Worm (Caenorhabditis elegans) whole organism, midembryonic: ENCODE results near the gene scl-6.
A peak's percentile ranks its signal among the peaks of the same experiment; 100 is the strongest.

Experiments used
- T22C8.4 ChIP-seq: fragments of 200-800 bp; sonication (Bioruptor generic); IDR thresholded peaks from 2 replicates; pipeline ENCODE4 v1.3.6; 2022; ENCODE audit warnings: missing genetic modification characterization, missing compliant biosample characterization
- cog-1 ChIP-seq: sonication (generic microtip); optimal IDR thresholded peaks from 2 replicates; lab custom pipeline; 2016; ENCODE audit warnings: missing genetic modification characterization, missing compliant biosample characterization
- flt-1 ChIP-seq: fragments of 200-800 bp; sonication (Bioruptor generic); IDR thresholded peaks from 2 replicates; pipeline ENCODE4 v1.3.6; 2022; ENCODE audit warnings: missing genetic modification characterization, missing compliant biosample characterization
- klf-2 ChIP-seq: fragments of 200-800 bp; sonication (Bioruptor generic); conservative IDR thresholded peaks from 2 replicates; pipeline ENCODE4 v1.3.6; 2022; ENCODE audit warnings: missing genetic modification reagents, missing genetic modification characterization, missing compliant biosample characterization
- med-1 ChIP-seq: sonication (generic microtip); optimal IDR thresholded peaks from 2 replicates; lab custom pipeline; 2017; ENCODE audit warnings: missing genetic modification characterization, mild to moderate bottlenecking, missing compliant biosample characterization, antibody characterized with exemption, missing genetic modification reagents; ENCODE audit not compliant: insufficient read depth
- ref-1 ChIP-seq: fragments of 200-800 bp; sonication (Bioruptor generic); conservative IDR thresholded peaks from 2 replicates; pipeline ENCODE4 v1.3.6; 2022; ENCODE audit warnings: missing genetic modification reagents, missing genetic modification characterization, missing compliant biosample characterization
- tab-1 ChIP-seq: fragments of 200-800 bp; sonication (Bioruptor generic); IDR thresholded peaks from 2 replicates; pipeline ENCODE4 v1.3.6; 2022; ENCODE audit warnings: missing genetic modification characterization, missing compliant biosample characterization
- ztf-23 ChIP-seq: fragments of 200-800 bp; sonication (Bioruptor generic); IDR thresholded peaks from 2 replicates; pipeline ENCODE4 v1.3.6; 2022; ENCODE audit warnings: missing genetic modification reagents, missing genetic modification characterization, missing compliant biosample characterization
- ztf-29 ChIP-seq: fragments of 200-800 bp; sonication (Bioruptor generic); IDR thresholded peaks from 2 replicates; pipeline ENCODE4 v1.3.6; 2022; ENCODE audit warnings: missing genetic modification reagents, missing genetic modification characterization, missing compliant biosample characterization

Gene scl-6

DNA sequence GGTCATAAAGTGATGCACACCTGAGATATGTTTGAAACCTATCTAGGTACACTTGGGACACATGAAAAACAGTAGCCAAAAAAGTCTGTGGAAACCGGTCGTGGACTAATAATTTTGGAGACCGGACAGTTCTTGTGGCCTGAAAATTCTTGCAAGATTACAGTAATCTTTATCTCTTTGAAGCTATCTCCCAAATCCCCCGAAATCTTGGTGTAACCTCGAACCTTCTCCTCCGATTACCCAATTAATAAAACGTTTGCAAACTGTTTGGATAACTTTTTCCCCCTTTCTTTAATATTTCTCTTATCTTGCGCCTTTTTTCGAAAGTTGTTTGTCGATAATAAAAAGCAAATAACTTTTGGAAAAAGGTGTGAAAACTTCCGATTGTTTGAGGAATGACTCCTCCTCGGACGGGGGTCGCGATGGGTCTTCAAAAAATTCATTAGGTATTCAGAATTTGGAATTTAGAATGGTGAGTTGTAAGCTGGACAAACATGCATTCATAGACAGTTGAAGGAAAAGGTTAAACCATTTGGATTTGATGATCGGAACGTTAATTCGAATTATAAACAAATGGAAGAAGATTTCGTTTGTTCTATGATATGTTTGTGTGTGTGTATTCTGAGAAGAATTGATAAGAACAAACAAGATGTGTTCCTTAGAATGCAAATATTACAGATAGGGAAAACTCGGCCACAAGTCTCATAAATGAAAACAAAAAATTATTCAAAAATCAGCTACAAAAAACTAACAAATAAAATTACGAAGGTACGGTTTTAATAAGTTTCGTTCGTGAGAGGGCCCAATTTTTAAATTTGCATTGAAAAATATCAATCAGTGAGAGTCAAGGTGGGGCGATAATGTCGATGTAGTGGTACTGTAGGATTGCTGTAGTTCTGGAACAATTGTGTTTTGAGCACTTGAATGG, 14.5 kb downstream of the scl-6 start:
- TF ChIP-seq cog-1, result no peak
- no peak for TF ChIP-seq flt-1
- no peak for TF ChIP-seq klf-2 (GFP tag; lab: Robert Waterston, UW)
- TF ChIP-seq T22C8.4 (GFP tag; lab: Robert Waterston, UW), result no peak
- TF ChIP-seq ztf-23 (GFP tag; lab: Robert Waterston, UW), result no peak
- no peak for TF ChIP-seq tab-1 (GFP tag; lab: Robert Waterston, UW)
- TF ChIP-seq ztf-29, result no peak
- no peak for TF ChIP-seq ref-1 (GFP tag; lab: Robert Waterston, UW)
- no peak for TF ChIP-seq med-1

DNA sequence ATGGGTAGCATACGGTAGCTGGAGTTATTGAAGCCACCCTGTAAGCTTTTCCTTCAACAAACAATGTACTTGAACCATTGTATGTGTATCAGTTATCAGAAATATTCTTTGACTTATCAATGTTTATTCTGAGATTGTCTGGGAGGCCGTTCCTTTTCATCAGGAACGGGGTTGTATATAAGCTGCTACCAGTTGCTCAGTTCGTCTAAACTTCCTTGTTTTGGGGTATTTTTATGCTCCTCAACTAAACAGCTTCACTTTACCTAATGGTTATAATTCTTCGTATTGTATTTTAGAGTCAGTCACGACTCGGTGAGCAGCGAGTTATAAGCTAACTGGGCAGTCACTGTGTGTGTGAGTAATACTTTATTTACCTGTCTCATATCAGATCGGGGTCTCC, 17.1 kb downstream of the scl-6 start:
- no peak for TF ChIP-seq flt-1
- TF ChIP-seq klf-2 (GFP tag; lab: Robert Waterston, UW), result no peak
- no peak for TF ChIP-seq tab-1 (GFP tag; lab: Robert Waterston, UW)
- TF ChIP-seq ref-1 (GFP tag; lab: Robert Waterston, UW), result no peak
- no peak for TF ChIP-seq ztf-29
- TF ChIP-seq med-1, result no peak
- TF ChIP-seq T22C8.4 (GFP tag; lab: Robert Waterston, UW), result no peak
- TF ChIP-seq cog-1, result no peak
- TF ChIP-seq ztf-23 (GFP tag; lab: Robert Waterston, UW), result no peak

DNA sequence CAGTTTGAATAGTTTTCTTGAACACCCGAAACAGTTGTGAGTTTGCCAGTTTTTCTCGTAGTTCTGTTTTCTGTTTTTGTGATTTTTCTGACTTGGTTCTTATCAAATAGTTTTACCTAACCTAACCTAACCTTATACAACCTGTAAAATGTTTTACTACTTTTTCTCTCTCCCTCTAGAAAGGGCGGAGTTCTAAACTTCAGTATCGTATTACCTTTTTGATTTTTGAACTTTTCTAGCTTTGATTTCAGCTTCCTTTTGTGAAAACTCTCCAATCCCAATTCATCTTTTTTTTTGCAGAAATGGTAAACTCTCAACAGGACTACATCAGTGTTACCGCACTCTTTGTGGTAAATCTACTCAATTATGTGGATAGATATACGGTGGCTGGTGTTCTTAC, 18.2 kb downstream of the scl-6 start, which contains the start of gene spin-2:
Gene spin-2, plus strand, starts transcription at position 301 of the 400 bp plus-strand sequence.
- TF ChIP-seq T22C8.4 (GFP tag; lab: Robert Waterston, UW), result no peak
- TF ChIP-seq ztf-23 (GFP tag; lab: Robert Waterston, UW), result no peak
- TF ChIP-seq tab-1 (GFP tag; lab: Robert Waterston, UW), result no peak
- TF ChIP-seq flt-1, result no peak
- no peak for TF ChIP-seq ref-1 (GFP tag; lab: Robert Waterston, UW)
- no peak for TF ChIP-seq ztf-29
- no peak for TF ChIP-seq klf-2 (GFP tag; lab: Robert Waterston, UW)
- TF ChIP-seq cog-1, result no peak
- TF ChIP-seq med-1, result no peak

DNA sequence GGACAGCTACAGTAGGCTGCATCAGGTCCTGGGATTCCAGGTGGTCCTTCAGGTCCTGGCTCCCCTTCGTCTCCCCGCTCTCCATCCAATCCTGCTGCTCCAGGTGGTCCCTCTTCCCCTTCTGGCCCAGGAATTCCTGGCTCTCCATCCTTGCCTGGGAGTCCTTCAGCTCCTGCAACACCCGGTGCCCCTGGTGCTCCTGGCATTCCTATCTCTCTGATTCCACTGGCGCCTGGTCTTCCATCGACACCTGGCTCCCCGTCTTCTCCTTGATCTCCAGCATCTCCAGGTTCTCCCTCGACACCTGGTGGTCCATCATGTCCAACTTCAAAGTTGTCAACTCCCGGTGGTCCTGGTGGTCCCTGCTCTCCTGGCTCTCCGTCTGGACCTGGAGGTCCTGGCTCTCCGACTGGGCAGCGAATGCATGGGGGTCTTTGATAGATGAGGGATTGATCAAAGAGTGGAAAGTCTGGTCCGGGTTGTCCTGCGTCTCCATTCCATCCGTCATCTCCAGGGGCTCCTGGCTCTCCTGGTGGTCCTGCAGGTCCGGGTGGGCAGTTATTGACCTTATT, 21.2 kb downstream of the scl-6 start:
- TF ChIP-seq ztf-23 (GFP tag; lab: Robert Waterston, UW) (no peak), tab-1 (GFP tag; lab: Robert Waterston, UW) (0 out of 2 replicates have a peak, but pooled peaks have one; percentile 47)

DNA sequence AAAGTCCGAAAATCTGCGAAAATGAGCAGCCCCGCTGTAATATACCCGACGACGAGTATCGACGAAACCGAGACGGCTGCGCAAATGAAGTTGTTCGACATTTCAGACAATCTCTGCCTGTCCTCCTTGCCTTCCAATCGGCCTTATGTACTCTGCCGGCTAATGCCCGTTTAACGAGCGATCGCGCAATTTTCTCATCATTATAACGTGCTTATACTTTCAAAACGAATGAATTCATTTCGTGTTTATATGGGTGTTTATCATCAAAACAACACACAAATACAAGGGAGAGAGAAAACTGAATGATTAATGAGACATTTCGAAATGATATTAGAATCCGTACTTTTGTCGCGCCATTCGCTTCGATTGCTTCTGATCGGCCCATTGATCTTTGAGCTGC, 22.4 kb downstream of the scl-6 start, which contains the start of gene col-132:
Gene col-132, minus strand, starts transcription at position 101 of the 400 bp plus-strand sequence.
- TF ChIP-seq klf-2 (GFP tag; lab: Robert Waterston, UW) (no peak), flt-1 (no peak), med-1 (no peak), cog-1 (no peak), tab-1 (GFP tag; lab: Robert Waterston, UW) (no peak), ztf-29 (no peak), ref-1 (GFP tag; lab: Robert Waterston, UW) (no peak), ztf-23 (GFP tag; lab: Robert Waterston, UW) (no peak), T22C8.4 (GFP tag; lab: Robert Waterston, UW) (no peak)

DNA sequence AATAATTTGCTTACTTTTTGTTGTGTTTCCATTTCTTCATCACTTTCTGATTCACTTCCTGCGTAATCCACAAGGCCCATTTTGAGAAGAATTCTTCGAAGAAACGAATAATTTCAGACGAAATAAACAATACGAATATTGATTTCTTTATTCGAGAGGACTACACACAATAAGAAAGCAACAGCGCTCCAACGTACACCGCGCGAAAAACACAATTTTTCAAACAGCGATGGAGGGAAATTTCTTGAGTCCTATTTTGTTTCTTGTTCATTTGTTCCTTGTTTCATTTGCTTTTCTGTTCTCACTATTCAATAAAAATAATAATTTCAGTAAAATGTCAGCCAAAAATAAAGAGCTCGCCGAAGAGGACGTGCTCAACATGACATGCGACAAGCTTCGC, 25.1 kb downstream of the scl-6 start, which contains the start of the genes prcc-1 and C39E9.12:
Gene prcc-1, minus strand, starts transcription at position 119 of the 400 bp plus-strand sequence.
Gene C39E9.12, plus strand, starts transcription at position 331 of the 400 bp plus-strand sequence.
- peak; percentile 75 for TF ChIP-seq T22C8.4 (GFP tag; lab: Robert Waterston, UW)
- no peak for TF ChIP-seq med-1
- TF ChIP-seq klf-2 (GFP tag; lab: Robert Waterston, UW), result no peak
- TF ChIP-seq ztf-23 (GFP tag; lab: Robert Waterston, UW), result no peak
- no peak for TF ChIP-seq cog-1

DNA sequence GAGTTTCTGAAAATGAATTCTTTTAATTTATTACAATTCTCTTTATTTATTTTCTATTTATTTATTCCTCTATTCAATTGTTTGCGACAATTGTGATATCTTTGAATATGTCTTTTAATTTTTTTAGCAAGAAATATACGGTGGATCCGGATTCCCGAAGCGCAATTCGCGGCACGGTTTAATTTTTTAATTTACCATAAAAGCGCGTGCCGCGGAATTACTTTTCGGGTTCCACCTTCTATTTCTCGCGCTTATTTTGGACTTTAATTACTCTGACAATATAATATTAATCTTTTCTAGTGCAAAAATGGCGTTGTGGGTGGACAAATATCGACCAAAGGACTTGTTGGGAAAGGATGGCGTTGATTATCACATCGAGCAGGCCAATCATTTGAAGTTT, 26.9 kb downstream of the scl-6 start, which contains the start of gene rfc-3:
Gene rfc-3, plus strand, starts transcription at position 301 of the 400 bp plus-strand sequence.
- TF ChIP-seq ref-1 (GFP tag; lab: Robert Waterston, UW), result no peak
- TF ChIP-seq klf-2 (GFP tag; lab: Robert Waterston, UW), result no peak
- no peak for TF ChIP-seq ztf-23 (GFP tag; lab: Robert Waterston, UW)
- TF ChIP-seq T22C8.4 (GFP tag; lab: Robert Waterston, UW), result no peak
- TF ChIP-seq med-1, result no peak
- no peak for TF ChIP-seq tab-1 (GFP tag; lab: Robert Waterston, UW)
- TF ChIP-seq cog-1, result no peak
- TF ChIP-seq flt-1, result no peak
- no peak for TF ChIP-seq ztf-29

DNA sequence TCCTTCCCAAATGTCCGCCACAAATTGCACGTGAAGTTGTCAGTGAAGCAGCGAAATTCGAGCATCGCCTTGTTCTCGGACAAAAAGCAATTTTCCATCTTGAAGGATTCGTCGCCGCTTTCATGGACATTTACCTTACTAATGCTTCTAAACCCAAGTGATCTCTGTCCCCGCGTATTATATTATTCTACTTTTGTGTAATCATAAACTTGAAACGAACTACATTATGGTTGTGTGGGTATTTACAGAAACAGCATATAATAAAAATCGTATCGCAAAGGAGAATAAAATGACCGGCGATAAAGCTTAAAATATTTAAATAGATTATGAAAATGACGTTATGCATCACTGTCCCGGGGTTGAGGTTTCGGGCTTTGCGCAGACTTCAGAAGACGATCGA, 28.2 kb downstream of the scl-6 start:
- TF ChIP-seq ref-1 (GFP tag; lab: Robert Waterston, UW) (no peak), klf-2 (GFP tag; lab: Robert Waterston, UW) (no peak), ztf-29 (no peak), ztf-23 (GFP tag; lab: Robert Waterston, UW) (no peak), flt-1 (no peak), T22C8.4 (GFP tag; lab: Robert Waterston, UW) (no peak), tab-1 (GFP tag; lab: Robert Waterston, UW) (no peak), cog-1 (no peak), med-1 (no peak)

DNA sequence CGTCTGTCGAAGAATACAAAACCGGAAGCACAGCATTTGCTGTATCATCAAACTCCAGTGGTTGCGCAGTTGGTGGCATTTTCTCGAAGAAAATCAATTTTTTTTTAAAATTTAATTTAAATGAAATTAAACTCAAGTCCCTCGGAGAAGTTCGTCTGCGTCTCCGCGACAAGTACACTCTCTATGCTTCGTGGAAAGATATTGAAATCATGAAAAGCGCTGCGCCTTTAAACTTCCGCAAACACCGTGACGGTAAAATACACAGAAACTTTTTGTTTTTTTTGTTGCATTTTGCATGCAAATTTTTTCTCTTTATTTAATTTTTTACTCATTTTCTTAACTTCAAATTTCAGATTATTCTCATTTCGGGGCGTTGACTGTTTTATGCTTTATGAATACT, 30.1 kb downstream of the scl-6 start, which contains the start of the genes dli-1, tin-9.2 and exos-4.1:
Gene dli-1, minus strand, starts transcription at position 141 of the 400 bp plus-strand sequence.
Gene tin-9.2, plus strand, starts transcription at position 344 of the 400 bp plus-strand sequence.
Gene exos-4.1, plus strand, starts transcription at position 348 of the 400 bp plus-strand sequence.
- TF ChIP-seq flt-1 (no peak), cog-1 (peak; percentile 42)

DNA sequence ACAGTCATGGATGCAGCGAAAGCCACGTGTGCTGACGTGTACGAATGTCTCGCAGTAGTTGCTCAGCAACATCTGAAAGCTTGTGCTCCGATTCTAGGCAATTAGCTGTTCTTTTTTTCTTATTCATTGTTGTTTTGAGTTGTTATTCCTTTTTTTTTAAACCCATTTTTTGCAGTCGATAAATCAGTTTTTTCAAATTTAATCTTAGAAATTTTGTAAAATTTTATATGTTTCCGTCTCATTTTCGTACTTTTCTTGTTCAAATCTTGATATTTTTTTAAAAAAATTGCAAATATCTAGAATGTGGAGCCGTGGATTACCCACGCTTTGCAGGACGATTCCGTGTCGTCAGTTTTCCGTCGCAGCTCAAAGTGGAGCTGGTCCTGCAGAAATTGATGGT, 31.9 kb downstream of the scl-6 start, which contains the start of gene fask-1:
Gene fask-1, plus strand, starts transcription at position 301 of the 400 bp plus-strand sequence.
- TF ChIP-seq tab-1 (GFP tag; lab: Robert Waterston, UW) (no peak), cog-1 (no peak), flt-1 (no peak), klf-2 (GFP tag; lab: Robert Waterston, UW) (no peak), T22C8.4 (GFP tag; lab: Robert Waterston, UW) (no peak), ztf-23 (GFP tag; lab: Robert Waterston, UW) (no peak), ztf-29 (no peak), ref-1 (GFP tag; lab: Robert Waterston, UW) (no peak), med-1 (no peak)
